Worm (Caenorhabditis elegans) whole organism, young adult: ENCODE measurements around the gene B0294.3.

Source experiments
- B0035.1 ChIP-seq: sonication (generic microtip); optimal IDR thresholded peaks from 2 replicates; lab custom pipeline; 2016; ENCODE audit warnings: missing genetic modification characterization, mild to moderate bottlenecking, missing compliant biosample characterization, missing genotype, missing genetic modification reagents
- B0261.1 ChIP-seq: sonication (generic microtip); optimal IDR thresholded peaks from 2 replicates; lab custom pipeline; 2016; ENCODE audit warnings: mild to moderate bottlenecking, missing genetic modification characterization, moderate library complexity, missing compliant biosample characterization
- F52B5.7 ChIP-seq: sonication (generic microtip); optimal IDR thresholded peaks from 2 replicates; lab custom pipeline; 2016; ENCODE audit warnings: mild to moderate bottlenecking, missing genetic modification characterization, missing compliant biosample characterization
- F57C9.4 ChIP-seq: sonication (generic microtip); optimal IDR thresholded peaks from 2 replicates; lab custom pipeline; 2017; ENCODE audit warnings: mild to moderate bottlenecking, missing genetic modification characterization, missing compliant biosample characterization
- K11D2.4 ChIP-seq: fragments of 200-800 bp; sonication (Bioruptor generic); IDR thresholded peaks from 2 replicates; pipeline ENCODE4 v1.3.6; 2022; ENCODE audit warnings: missing genetic modification reagents, missing genetic modification characterization, missing compliant biosample characterization
- K12H6.12 ChIP-seq: fragments of 200-800 bp; sonication (Bioruptor generic); optimal IDR thresholded peaks from 2 replicates; lab custom pipeline; 2018; ENCODE audit warnings: mild to moderate bottlenecking, missing genetic modification characterization, missing compliant biosample characterization
- T07F8.4 ChIP-seq: sonication (generic microtip); optimal IDR thresholded peaks from 2 replicates; lab custom pipeline; 2016; ENCODE audit warnings: mild to moderate bottlenecking, missing genetic modification characterization, moderate library complexity, missing compliant biosample characterization
- Y56A3A.18 ChIP-seq: fragments of 200-800 bp; sonication (Bioruptor generic); IDR thresholded peaks from 2 replicates; pipeline ENCODE4 v1.3.6; 2022; ENCODE audit warnings: missing genetic modification reagents, missing genetic modification characterization, missing compliant biosample characterization
- ama-1 ChIP-seq, 3 experiments: fragments of 150-350 bp in 1 of 3; sonication (generic microtip) in 2 of 3; optimal IDR thresholded peaks; 2 replicates each; lab custom pipeline; 2014 to 2018; ENCODE audit warnings: missing biosample characterization in 2 of 3, missing genetic modification characterization in 2 of 3, missing genetic modification reagents in 2 of 3
- aptf-2 ChIP-seq: fragments of 200-800 bp; sonication (Bioruptor generic); conservative IDR thresholded peaks from 2 replicates; pipeline ENCODE4 v1.3.6; 2022; ENCODE audit warnings: missing genetic modification reagents, missing genetic modification characterization, missing compliant biosample characterization
- atf-7 ChIP-seq: sonication (generic microtip); optimal IDR thresholded peaks from 2 replicates; lab custom pipeline; 2017; ENCODE audit warnings: mild to moderate bottlenecking, missing genetic modification characterization, missing compliant biosample characterization
- attf-3 ChIP-seq: fragments of 200-800 bp; sonication (Bioruptor generic); conservative IDR thresholded peaks from 2 replicates; pipeline ENCODE4 v1.3.6; 2022; ENCODE audit warnings: missing genetic modification reagents, missing genetic modification characterization, missing compliant biosample characterization
- attf-6 ChIP-seq: fragments of 200-800 bp; sonication (Bioruptor generic); IDR thresholded peaks from 2 replicates; pipeline ENCODE4 v1.3.6; 2022; ENCODE audit warnings: missing genetic modification reagents, missing genetic modification characterization, missing compliant biosample characterization
- cebp-1 ChIP-seq, 2 experiments: fragments of 200-800 bp in 1 of 2; sonication (Bioruptor generic) in 1 of 2; sonication (generic microtip) in 1 of 2; IDR thresholded peaks in 1 of 2; optimal IDR thresholded peaks in 1 of 2; 2 replicates each; pipeline versions ENCODE4 v1.3.6 to Lab custom; 2017 to 2022; ENCODE audit warnings: missing compliant biosample characterization in 2 of 2, missing genetic modification characterization in 2 of 2, mild to moderate bottlenecking in 1 of 2, missing genetic modification reagents in 1 of 2, moderate library complexity in 1 of 2
- cebp-2 ChIP-seq: fragments of 200-800 bp; sonication (Bioruptor generic); IDR thresholded peaks from 2 replicates; pipeline ENCODE4 v1.3.6; 2022; ENCODE audit warnings: missing genetic modification characterization, missing compliant biosample characterization
- ceh-27 ChIP-seq: fragments of 200-800 bp; sonication (Bioruptor generic); optimal IDR thresholded peaks from 2 replicates; lab custom pipeline; 2018; ENCODE audit warnings: mild to moderate bottlenecking, missing genetic modification characterization, moderate library complexity, missing compliant biosample characterization
- ceh-58 ChIP-seq: fragments of 200-800 bp; sonication (Bioruptor generic); IDR thresholded peaks from 2 replicates; pipeline ENCODE4 v1.3.6; 2022; ENCODE audit warnings: missing genetic modification characterization, missing compliant biosample characterization
- die-1 ChIP-seq: sonication (generic microtip); optimal IDR thresholded peaks from 2 replicates; lab custom pipeline; 2016; ENCODE audit warnings: missing genotype, mild to moderate bottlenecking, missing genetic modification characterization, missing compliant biosample characterization
- dpl-1 ChIP-seq: fragments of 150-350 bp; optimal IDR thresholded peaks from 2 replicates; lab custom pipeline; 2014; ENCODE audit warnings: missing biosample characterization, missing genetic modification reagents, missing genetic modification characterization
- egl-18 ChIP-seq: fragments of 200-800 bp; sonication (Bioruptor generic); IDR thresholded peaks from 2 replicates; pipeline ENCODE4 v1.3.6; 2022; ENCODE audit warnings: missing genetic modification reagents, missing genetic modification characterization, missing compliant biosample characterization
- gei-17 ChIP-seq: fragments of 200-800 bp; sonication (Bioruptor generic); optimal IDR thresholded peaks from 2 replicates; lab custom pipeline; 2018; ENCODE audit warnings: mild to moderate bottlenecking, missing genetic modification characterization, missing compliant biosample characterization
- him-1 ChIP-seq: sonication (generic microtip); optimal IDR thresholded peaks from 2 replicates; lab custom pipeline; 2016; ENCODE audit warnings: missing genotype, missing genetic modification reagents, missing genetic modification characterization, missing compliant biosample characterization
- hrde-1 ChIP-seq: sonication (generic microtip); optimal IDR thresholded peaks from 2 replicates; lab custom pipeline; 2016; ENCODE audit warnings: missing genetic modification characterization, mild to moderate bottlenecking, missing compliant biosample characterization, moderate library complexity, missing genotype, missing genetic modification reagents, borderline replicate concordance
- hsf-1 ChIP-seq: fragments of 200-800 bp; sonication (Bioruptor generic); IDR thresholded peaks from 2 replicates; pipeline ENCODE4 v1.3.6; 2022; ENCODE audit warnings: missing genetic modification reagents, missing genetic modification characterization, missing compliant biosample characterization
- let-526 ChIP-seq: fragments of 200-800 bp; sonication (Bioruptor generic); IDR thresholded peaks from 2 replicates; pipeline ENCODE4 v1.3.6; 2022; ENCODE audit warnings: missing genetic modification reagents, missing genetic modification characterization, missing compliant biosample characterization
- let-607 ChIP-seq, 2 experiments: fragments of 200-800 bp in 1 of 2; sonication (Bioruptor generic) in 1 of 2; sonication (generic microtip) in 1 of 2; optimal IDR thresholded peaks; 2 replicates each; lab custom pipeline; 2016 to 2018; ENCODE audit warnings: mild to moderate bottlenecking in 2 of 2, missing compliant biosample characterization in 2 of 2, missing genetic modification characterization in 2 of 2, moderate library complexity in 2 of 2, missing genotype in 1 of 2
- lin-35 ChIP-seq, 3 experiments: fragments of 150-350 bp in 2 of 3; sonication (generic microtip) in 1 of 3; optimal IDR thresholded peaks; 2 replicates each; lab custom pipeline; 2014 to 2018; ENCODE audit warnings: missing biosample characterization in 3 of 3, missing genetic modification characterization in 3 of 3, missing genetic modification reagents in 3 of 3
- lir-1 ChIP-seq: fragments of 200-800 bp; sonication (Bioruptor generic); conservative IDR thresholded peaks from 2 replicates; pipeline ENCODE4 v1.3.6; 2022; ENCODE audit warnings: missing genetic modification reagents, missing genetic modification characterization, missing compliant biosample characterization
- madf-10 ChIP-seq: sonication (generic microtip); optimal IDR thresholded peaks from 2 replicates; lab custom pipeline; 2016; ENCODE audit warnings: mild to moderate bottlenecking, missing genetic modification characterization, missing compliant biosample characterization
- mes-4 ChIP-seq: sonication (generic microtip); optimal IDR thresholded peaks from 2 replicates; lab custom pipeline; 2016; ENCODE audit warnings: missing genotype, missing genetic modification characterization, missing compliant biosample characterization
- nfya-1 ChIP-seq: sonication (generic microtip); optimal IDR thresholded peaks from 2 replicates; lab custom pipeline; 2017; ENCODE audit warnings: antibody characterized with exemption, missing compliant biosample characterization, missing genetic modification characterization, borderline replicate concordance; ENCODE audit not compliant: insufficient read depth
- nhr-179 ChIP-seq: sonication (generic microtip); optimal IDR thresholded peaks from 2 replicates; lab custom pipeline; 2016; ENCODE audit warnings: mild to moderate bottlenecking, missing genetic modification characterization, missing compliant biosample characterization
- nhr-90 ChIP-seq: sonication (generic microtip); optimal IDR thresholded peaks from 2 replicates; lab custom pipeline; 2016; ENCODE audit warnings: missing genotype, mild to moderate bottlenecking, missing genetic modification characterization, missing compliant biosample characterization
- sea-2 ChIP-seq: fragments of 200-800 bp; sonication (Bioruptor generic); IDR thresholded peaks from 2 replicates; pipeline ENCODE4 v1.3.6; 2022; ENCODE audit warnings: missing genetic modification characterization, missing compliant biosample characterization
- snpc-1.1 ChIP-seq: sonication (generic microtip); optimal IDR thresholded peaks from 2 replicates; lab custom pipeline; 2017; ENCODE audit warnings: missing genetic modification characterization, mild to moderate bottlenecking, missing compliant biosample characterization, antibody characterized with exemption, moderate library complexity, missing genotype, missing genetic modification reagents; ENCODE audit not compliant: insufficient read depth
- tbp1 ChIP-seq: fragments of 200-800 bp; sonication (Bioruptor generic); optimal IDR thresholded peaks from 2 replicates; lab custom pipeline; 2018; ENCODE audit warnings: mild to moderate bottlenecking, missing genetic modification characterization, missing compliant biosample characterization
- tbx-9 ChIP-seq: sonication (generic microtip); optimal IDR thresholded peaks from 2 replicates; lab custom pipeline; 2016; ENCODE audit warnings: borderline replicate concordance, missing genetic modification characterization, inconsistent platforms, missing compliant biosample characterization
- unc-130 ChIP-seq: sonication (generic microtip); optimal IDR thresholded peaks from 2 replicates; lab custom pipeline; 2016; ENCODE audit warnings: missing genetic modification reagents, missing genetic modification characterization, missing compliant biosample characterization
- zfh-2 ChIP-seq: fragments of 200-800 bp; sonication (Bioruptor generic); conservative IDR thresholded peaks from 2 replicates; pipeline ENCODE4 v1.3.6; 2022; ENCODE audit warnings: missing genetic modification reagents, missing genetic modification characterization, missing compliant biosample characterization
- ztf-6 ChIP-seq: fragments of 200-800 bp; sonication (Bioruptor generic); IDR thresholded peaks from 2 replicates; pipeline ENCODE4 v1.3.6; 2022; ENCODE audit warnings: missing genetic modification reagents, missing genetic modification characterization, missing compliant biosample characterization

Gene B0294.3

ce11 chrX:1858616-1859015, 33.4 kb upstream of the B0294.3 start (continued):
- no peak for TF ChIP-seq unc-130 (GFP tag; lab: Kevin White, UChicago)
- no peak for TF ChIP-seq ceh-27 (GFP tag; lab: Kevin White, UChicago)
- TF ChIP-seq hsf-1 (GFP tag; lab: Robert Waterston, UW), result peak; percentile 44; the same call in 1 of the 2 replicates
- TF ChIP-seq ztf-6 (GFP tag; lab: Robert Waterston, UW), result no peak
- TF ChIP-seq hrde-1 (tag; lab: Kevin White, UChicago), result no peak
- TF ChIP-seq egl-18, result no peak
- no peak for TF ChIP-seq attf-6 (GFP tag; lab: Robert Waterston, UW)
- TF ChIP-seq nfya-1 (tag; lab: Kevin White, UChicago), result no peak
- peak; percentile 5 for TF ChIP-seq B0035.1 (tag; lab: Kevin White, UChicago)
- peak; percentile 60 for TF ChIP-seq T07F8.4 (tag; lab: Kevin White, UChicago)
- peak; percentile 74 for TF ChIP-seq him-1 (tag; lab: Kevin White, UChicago)
- no peak for TF ChIP-seq dpl-1 (GFP tag; lab: Kevin White, UChicago)
- 0 out of 2 replicates have a peak, but pooled peaks have one; percentile 43 for TF ChIP-seq cebp-1 (GFP tag; IDR thresholded peaks at IDR 0.05; lab: Robert Waterston, UW)
- no peak for TF ChIP-seq cebp-1 (tag; optimal IDR thresholded peaks at IDR 0.05; lab: Kevin White, UChicago)
- peak; percentile 75 for TF ChIP-seq die-1
- TF ChIP-seq let-526, result 0 out of 2 replicates have a peak, but pooled peaks have one; percentile 42
- TF ChIP-seq snpc-1.1, result peak; percentile 23
- peak; percentile 94 for TF ChIP-seq B0261.1 (tag; lab: Kevin White, UChicago)
- TF ChIP-seq ceh-58, result 0 out of 2 replicates have a peak, but pooled peaks have one; percentile 63
- peak; percentile 82 for TF ChIP-seq zfh-2 (GFP tag; lab: Robert Waterston, UW)
- TF ChIP-seq nhr-90 (tag; lab: Kevin White, UChicago), result peak; percentile 81
- TF ChIP-seq aptf-2 (GFP tag; lab: Robert Waterston, UW), result 0 out of 2 replicates have a peak, but pooled peaks have one; percentile 27
- peak; percentile 42 for TF ChIP-seq atf-7 (tag; lab: Kevin White, UChicago)
- TF ChIP-seq mes-4 (tag; lab: Kevin White, UChicago), result peak; percentile 43
- peak; percentile 41; the same call in 1 of the 2 replicates for TF ChIP-seq lir-1
- no peak for TF ChIP-seq attf-3 (GFP tag; lab: Robert Waterston, UW)
- 0 out of 2 replicates have a peak, but pooled peaks have one; percentile 55 for TF ChIP-seq cebp-2
- no peak for TF ChIP-seq ama-1 (optimal IDR thresholded peaks at IDR 0.05; lab: Kevin White, UChicago)
- TF ChIP-seq ama-1 (GFP tag; optimal IDR thresholded peaks at IDR 0.05; lab: Kevin White, UChicago), result peak in 1 of 2 experiments; percentile 82
- TF ChIP-seq tbp1 (GFP tag; lab: Kevin White, UChicago), result peak; percentile 95
- TF ChIP-seq gei-17 (GFP tag; lab: Kevin White, UChicago), result peak; percentile 82
- TF ChIP-seq F57C9.4 (tag; lab: Kevin White, UChicago), result no peak
- peak; percentile 66 for TF ChIP-seq madf-10 (tag; lab: Kevin White, UChicago)
- no peak for TF ChIP-seq sea-2 (GFP tag; lab: Robert Waterston, UW)
- TF ChIP-seq let-607 (tag; optimal IDR thresholded peaks at IDR 0.05; lab: Kevin White, UChicago), result peak in 1 of 2 experiments; percentile 50
- peak; percentile 32 for TF ChIP-seq F52B5.7 (tag; lab: Kevin White, UChicago)
- TF ChIP-seq Y56A3A.18 (GFP tag; lab: Robert Waterston, UW), result peak; percentile 63; the same call in 1 of the 2 replicates
- peak in 1 of 3 experiments; percentile 37 for TF ChIP-seq lin-35 (GFP tag; optimal IDR thresholded peaks at IDR 0.05; lab: Kevin White, UChicago)
- peak; percentile 9 for TF ChIP-seq tbx-9 (tag; lab: Kevin White, UChicago)
- no peak for TF ChIP-seq nhr-179
- peak; percentile 4 for TF ChIP-seq K12H6.12 (tag; lab: Kevin White, UChicago)
- TF ChIP-seq K11D2.4 (GFP tag; lab: Robert Waterston, UW), result peak; percentile 74
